Worm (Caenorhabditis elegans) whole organism, L4 larva: ENCODE results near the gene W01C8.5.

Experiments
- D1046.2 ChIP-seq: fragments of 200-800 bp; sonication (Bioruptor generic); IDR thresholded peaks from 2 replicates; pipeline ENCODE4 v1.3.6; 2022; ENCODE audit warnings: missing genetic modification characterization, missing compliant biosample characterization
- F37D6.2 ChIP-seq: sonication (generic microtip); optimal IDR thresholded peaks from 2 replicates; lab custom pipeline; 2016; ENCODE audit warnings: mild to moderate bottlenecking, missing genetic modification characterization, missing compliant biosample characterization
- F49E8.2 ChIP-seq: sonication (generic microtip); optimal IDR thresholded peaks from 2 replicates; lab custom pipeline; 2016; ENCODE audit warnings: missing compliant biosample characterization, mild to moderate bottlenecking, missing genetic modification characterization, borderline replicate concordance
- T26A8.4 ChIP-seq: fragments of 200-800 bp; sonication (Bioruptor generic); IDR thresholded peaks from 2 replicates; pipeline ENCODE4 v1.3.6; 2022; ENCODE audit warnings: missing genetic modification characterization, missing compliant biosample characterization
- Y105C5A.15 ChIP-seq: fragments of 200-800 bp; sonication (Bioruptor generic); IDR thresholded peaks from 2 replicates; pipeline ENCODE4 v1.3.6; 2022; ENCODE audit warnings: missing genetic modification characterization, missing compliant biosample characterization
- ZK546.5 ChIP-seq, 2 experiments: sonication (generic microtip); optimal IDR thresholded peaks; 2 replicates each; lab custom pipeline; 2017; ENCODE audit warnings: missing biosample characterization in 2 of 2, missing genetic modification characterization in 2 of 2
- aly-2 ChIP-seq: sonication (generic microtip); optimal IDR thresholded peaks from 2 replicates; lab custom pipeline; 2018; ENCODE audit warnings: missing biosample characterization, missing genetic modification characterization
- ceh-28 ChIP-seq: fragments of 150-350 bp; optimal IDR thresholded peaks from 2 replicates; lab custom pipeline; 2014; ENCODE audit warnings: missing biosample characterization, missing genetic modification reagents, missing genetic modification characterization
- ceh-62 ChIP-seq: sonication (generic microtip); optimal IDR thresholded peaks from 2 replicates; lab custom pipeline; 2017; ENCODE audit warnings: missing biosample characterization, missing genetic modification characterization
- cey-2 ChIP-seq: sonication (generic microtip); optimal IDR thresholded peaks from 3 replicates; lab custom pipeline; 2017; ENCODE audit warnings: missing genetic modification characterization, mild to moderate bottlenecking, missing compliant biosample characterization, antibody characterized with exemption, borderline replicate concordance; ENCODE audit not compliant: insufficient read depth
- ctbp-1 ChIP-seq: fragments of 200-800 bp; sonication (Bioruptor generic); IDR thresholded peaks from 2 replicates; pipeline ENCODE4 v1.3.6; 2022; ENCODE audit warnings: missing genetic modification reagents, missing genetic modification characterization, missing compliant biosample characterization
- daf-12 ChIP-seq: fragments of 150-350 bp; optimal IDR thresholded peaks from 2 replicates; lab custom pipeline; 2014; ENCODE audit warnings: missing biosample characterization, missing genetic modification reagents, missing genetic modification characterization
- daf-16 ChIP-seq, 3 experiments: sonication (generic microtip); optimal IDR thresholded peaks; 2 replicates each; lab custom pipeline; 2016 to 2017; ENCODE audit warnings: missing genetic modification characterization in 3 of 3, missing genetic modification reagents in 3 of 3, mild to moderate bottlenecking in 2 of 3, missing compliant biosample characterization in 2 of 3, missing biosample characterization in 1 of 3, moderate library complexity in 1 of 3
- daf-19 ChIP-seq: fragments of 200-800 bp; sonication (Bioruptor generic); conservative IDR thresholded peaks from 2 replicates; pipeline ENCODE4 v1.3.6; 2022; ENCODE audit warnings: missing genetic modification characterization, missing compliant biosample characterization
- dmd-9 ChIP-seq: fragments of 200-800 bp; sonication (Bioruptor generic); IDR thresholded peaks from 2 replicates; pipeline ENCODE4 v1.3.6; 2022; ENCODE audit warnings: missing genetic modification reagents, missing genetic modification characterization, missing compliant biosample characterization
- dpl-1 ChIP-seq: fragments of 150-350 bp; optimal IDR thresholded peaks from 2 replicates; lab custom pipeline; 2014; ENCODE audit warnings: missing biosample characterization, missing genetic modification reagents, missing genetic modification characterization
- duxl-1 ChIP-seq: sonication (generic microtip); optimal IDR thresholded peaks from 2 replicates; lab custom pipeline; 2016; ENCODE audit warnings: mild to moderate bottlenecking, missing genetic modification characterization, moderate library complexity, missing compliant biosample characterization; ENCODE audit not compliant: poor library complexity
- egl-43 ChIP-seq: fragments of 200-800 bp; sonication (Bioruptor generic); IDR thresholded peaks from 2 replicates; pipeline ENCODE4 v1.3.6; 2022; ENCODE audit warnings: missing genetic modification reagents, missing genetic modification characterization, missing compliant biosample characterization
- gei-8 ChIP-seq: fragments of 200-800 bp; sonication (Bioruptor generic); optimal IDR thresholded peaks from 2 replicates; lab custom pipeline; 2018; ENCODE audit warnings: mild to moderate bottlenecking, missing genetic modification characterization, missing compliant biosample characterization
- hif-1 ChIP-seq, 2 experiments: sonication (generic microtip); optimal IDR thresholded peaks; 2 replicates each; lab custom pipeline; 2016 to 2017; ENCODE audit warnings: missing compliant biosample characterization in 2 of 2, missing genetic modification characterization in 2 of 2, missing genetic modification reagents in 2 of 2, missing genotype in 2 of 2, mild to moderate bottlenecking in 1 of 2
- hlh-30 ChIP-seq: sonication (generic microtip); optimal IDR thresholded peaks from 2 replicates; lab custom pipeline; 2017; ENCODE audit warnings: antibody characterized with exemption, mild to moderate bottlenecking, missing genetic modification characterization, missing compliant biosample characterization; ENCODE audit not compliant: insufficient read depth
- lin-39 ChIP-seq: fragments of 150-350 bp; optimal IDR thresholded peaks from 2 replicates; lab custom pipeline; 2014; ENCODE audit warnings: missing biosample characterization, missing genetic modification reagents, missing genetic modification characterization
- lir-3 ChIP-seq: sonication (generic microtip); optimal IDR thresholded peaks from 2 replicates; lab custom pipeline; 2016; ENCODE audit warnings: mild to moderate bottlenecking, missing genetic modification characterization, missing compliant biosample characterization
- mep-1 ChIP-seq: fragments of 150-350 bp; sonication (generic microtip); optimal IDR thresholded peaks from 3 replicates; lab custom pipeline; 2014; ENCODE audit warnings: missing biosample characterization, missing genetic modification characterization
- mes-2 ChIP-seq: sonication (generic microtip); optimal IDR thresholded peaks from 2 replicates; lab custom pipeline; 2016; ENCODE audit warnings: missing genotype, mild to moderate bottlenecking, missing genetic modification characterization, missing compliant biosample characterization; ENCODE audit not compliant: poor library complexity, severe bottlenecking
- mxl-3 ChIP-seq: fragments of 200-800 bp; sonication (Bioruptor generic); optimal IDR thresholded peaks from 2 replicates; lab custom pipeline; 2018; ENCODE audit warnings: mild to moderate bottlenecking, missing genetic modification characterization, missing compliant biosample characterization
- nhr-10 ChIP-seq: fragments of 150-350 bp; optimal IDR thresholded peaks from 2 replicates; lab custom pipeline; 2014; ENCODE audit warnings: missing biosample characterization, missing genetic modification characterization
- nhr-102 ChIP-seq: sonication (generic microtip); optimal IDR thresholded peaks from 2 replicates; lab custom pipeline; 2016; ENCODE audit warnings: mild to moderate bottlenecking, missing genetic modification characterization, moderate library complexity, missing compliant biosample characterization
- nhr-11 ChIP-seq: fragments of 150-350 bp; optimal IDR thresholded peaks from 2 replicates; lab custom pipeline; 2014; ENCODE audit warnings: missing biosample characterization, missing genetic modification characterization
- nhr-111 ChIP-seq: fragments of 200-800 bp; sonication (Bioruptor generic); optimal IDR thresholded peaks from 2 replicates; lab custom pipeline; 2018; ENCODE audit warnings: mild to moderate bottlenecking, missing genetic modification characterization, missing compliant biosample characterization
- nhr-42 ChIP-seq: fragments of 200-800 bp; sonication (Bioruptor generic); IDR thresholded peaks from 2 replicates; pipeline ENCODE4 v1.3.6; 2022; ENCODE audit warnings: missing genetic modification characterization, missing compliant biosample characterization
- nhr-48 ChIP-seq: sonication (generic microtip); optimal IDR thresholded peaks from 2 replicates; lab custom pipeline; 2016; ENCODE audit warnings: mild to moderate bottlenecking, missing genetic modification characterization, missing compliant biosample characterization
- nhr-6 ChIP-seq: fragments of 150-350 bp; optimal IDR thresholded peaks from 2 replicates; lab custom pipeline; 2014; ENCODE audit warnings: missing biosample characterization, missing genetic modification characterization
- nhr-76 ChIP-seq: fragments of 150-350 bp; optimal IDR thresholded peaks from 2 replicates; lab custom pipeline; 2014; ENCODE audit warnings: missing biosample characterization, missing genetic modification characterization
- php-3 ChIP-seq: fragments of 200-800 bp; sonication (Bioruptor generic); IDR thresholded peaks from 2 replicates; pipeline ENCODE4 v1.3.6; 2022; ENCODE audit warnings: missing genetic modification reagents, missing genetic modification characterization, missing compliant biosample characterization
- pqm-1 ChIP-seq: sonication (generic microtip); optimal IDR thresholded peaks from 2 replicates; lab custom pipeline; 2017; ENCODE audit warnings: missing biosample characterization, missing genetic modification characterization
- saeg-2 ChIP-seq: fragments of 200-800 bp; sonication (Bioruptor generic); IDR thresholded peaks from 2 replicates; pipeline ENCODE4 v1.3.6; 2022; ENCODE audit warnings: missing genetic modification reagents, missing genetic modification characterization, missing compliant biosample characterization
- skn-1 ChIP-seq: fragments of 150-350 bp; optimal IDR thresholded peaks from 2 replicates; lab custom pipeline; 2014; ENCODE audit warnings: missing biosample characterization, missing genetic modification characterization
- snpc-4 ChIP-seq: fragments of 150-350 bp; optimal IDR thresholded peaks from 2 replicates; lab custom pipeline; 2014; ENCODE audit warnings: missing biosample characterization, missing genetic modification characterization
- tag-97 ChIP-seq: fragments of 200-800 bp; sonication (Bioruptor generic); IDR thresholded peaks from 2 replicates; pipeline ENCODE4 v1.3.6; 2022; ENCODE audit warnings: missing genetic modification characterization, missing compliant biosample characterization
- tra-1 ChIP-seq: fragments of 200-800 bp; sonication (Bioruptor generic); IDR thresholded peaks from 2 replicates; pipeline ENCODE4 v1.3.6; 2022; ENCODE audit warnings: missing genetic modification reagents, missing genetic modification characterization, missing compliant biosample characterization
- unc-39 ChIP-seq: sonication (generic microtip); optimal IDR thresholded peaks from 2 replicates; lab custom pipeline; 2017; ENCODE audit warnings: missing biosample characterization, missing genetic modification characterization
- vab-7 ChIP-seq: fragments of 200-800 bp; sonication (Bioruptor generic); IDR thresholded peaks from 2 replicates; pipeline ENCODE4 v1.3.6; 2022; ENCODE audit warnings: missing genetic modification reagents, missing genetic modification characterization, missing compliant biosample characterization
- zag-1 ChIP-seq: fragments of 150-350 bp; optimal IDR thresholded peaks from 2 replicates; lab custom pipeline; 2014; ENCODE audit warnings: missing biosample characterization, missing genetic modification characterization
- zfp-2 ChIP-seq: sonication (generic microtip); optimal IDR thresholded peaks from 2 replicates; lab custom pipeline; 2016; ENCODE audit warnings: mild to moderate bottlenecking, missing genetic modification characterization, missing compliant biosample characterization
- zfp-3 ChIP-seq: fragments of 200-800 bp; sonication (Bioruptor generic); conservative IDR thresholded peaks from 2 replicates; pipeline ENCODE4 v1.3.6; 2022; ENCODE audit warnings: missing genetic modification reagents, missing genetic modification characterization, missing compliant biosample characterization
- zip-11 ChIP-seq: fragments of 200-800 bp; sonication (Bioruptor generic); IDR thresholded peaks from 2 replicates; pipeline ENCODE4 v1.3.6; 2022; ENCODE audit warnings: missing genetic modification characterization, missing compliant biosample characterization
- zip-2 ChIP-seq: fragments of 150-350 bp; optimal IDR thresholded peaks from 2 replicates; lab custom pipeline; 2014; ENCODE audit warnings: missing biosample characterization, missing genetic modification characterization
- ztf-11 ChIP-seq: fragments of 150-350 bp; optimal IDR thresholded peaks from 2 replicates; lab custom pipeline; 2014; ENCODE audit warnings: missing biosample characterization, missing genetic modification characterization

Gene W01C8.5

ce11 chrX:5709205-5709604 lies 12.1 kb upstream of the W01C8.5 start (continued):
- TF ChIP-seq lir-3 = no peak
- TF ChIP-seq pqm-1 (tag; lab: Kevin White, UChicago) = no peak
- TF ChIP-seq mep-1 (tag; lab: Kevin White, UChicago) = no peak
- no peak for TF ChIP-seq hif-1 (tag; optimal IDR thresholded peaks at IDR 0.05; lab: Kevin White, UChicago)
- TF ChIP-seq tag-97 = no peak
- TF ChIP-seq ceh-28 = no peak
- TF ChIP-seq Y105C5A.15 (GFP tag; lab: Robert Waterston, UW) = 0 out of 2 replicates have a peak, but pooled peaks have one; percentile 46
- no peak for TF ChIP-seq nhr-10 (tag; lab: Kevin White, UChicago)
- TF ChIP-seq dmd-9 (GFP tag; lab: Robert Waterston, UW) = no peak
- TF ChIP-seq php-3 (GFP tag; lab: Robert Waterston, UW) = no peak

- TF ChIP-seq tag-97 = no peak
- peak; percentile 77 for TF ChIP-seq daf-19 (GFP tag; lab: Robert Waterston, UW)
- TF ChIP-seq nhr-42 (GFP tag; lab: Robert Waterston, UW) = peak; percentile 82
- peak; percentile 19 for TF ChIP-seq zfp-2 (tag; lab: Kevin White, UChicago)
- peak; percentile 81 for TF ChIP-seq mes-2 (tag; lab: Kevin White, UChicago)
- peak; percentile 60 for TF ChIP-seq hlh-30 (tag; lab: Kevin White, UChicago)
- TF ChIP-seq vab-7 = peak; percentile 94
- TF ChIP-seq nhr-76 (tag; lab: Kevin White, UChicago) = no peak
- no peak for TF ChIP-seq snpc-4 (tag; lab: Kevin White, UChicago)
- TF ChIP-seq nhr-11 = no peak
- TF ChIP-seq D1046.2 (GFP tag; lab: Robert Waterston, UW) = peak; percentile 86; the same call in 1 of the 2 replicates
- no peak for TF ChIP-seq F49E8.2 (tag; lab: Kevin White, UChicago)
- TF ChIP-seq skn-1 (tag; lab: Kevin White, UChicago) = no peak
- no peak for TF ChIP-seq F37D6.2 (tag; lab: Kevin White, UChicago)
- TF ChIP-seq ZK546.5 (tag; optimal IDR thresholded peaks at IDR 0.05; lab: Kevin White, UChicago) = no peak
- peak; percentile 38 for TF ChIP-seq mxl-3 (GFP tag; lab: Kevin White, UChicago)
- TF ChIP-seq nhr-6 = no peak
- TF ChIP-seq dpl-1 = no peak
- TF ChIP-seq nhr-102 (tag; lab: Kevin White, UChicago) = peak; percentile 62
- no peak for TF ChIP-seq unc-39 (tag; lab: Kevin White, UChicago)
- TF ChIP-seq aly-2 (tag; lab: Kevin White, UChicago) = no peak
- peak; percentile 78 for TF ChIP-seq T26A8.4 (GFP tag; lab: Robert Waterston, UW)
- TF ChIP-seq egl-43 (GFP tag; lab: Robert Waterston, UW) = peak; percentile 98
- peak; percentile 38 for TF ChIP-seq duxl-1
- TF ChIP-seq nhr-111 = peak; percentile 62
- TF ChIP-seq nhr-48 = peak; percentile 41
- no peak for TF ChIP-seq pqm-1 (tag; lab: Kevin White, UChicago)
- no peak for TF ChIP-seq ceh-62
- TF ChIP-seq daf-16 (GFP tag; optimal IDR thresholded peaks at IDR 0.05; lab: Kevin White, UChicago) = peak; percentile 36 to 83
- TF ChIP-seq daf-16 (tag; optimal IDR thresholded peaks at IDR 0.05; lab: Kevin White, UChicago) = peak; percentile 44
- TF ChIP-seq zip-11 (GFP tag; lab: Robert Waterston, UW) = no peak
- TF ChIP-seq ztf-11 (tag; lab: Kevin White, UChicago) = no peak
- 0 out of 2 replicates have a peak, but pooled peaks have one; percentile 29 for TF ChIP-seq saeg-2 (GFP tag; lab: Robert Waterston, UW)
- TF ChIP-seq ceh-28 = no peak
- TF ChIP-seq gei-8 (GFP tag; lab: Kevin White, UChicago) = peak; percentile 31
- no peak for TF ChIP-seq nhr-10 (tag; lab: Kevin White, UChicago)
- TF ChIP-seq zfp-3 (GFP tag; lab: Robert Waterston, UW) = peak; percentile 73; the same call in 1 of the 2 replicates
- TF ChIP-seq tra-1 (GFP tag; lab: Robert Waterston, UW) = peak; percentile 92
- TF ChIP-seq daf-12 (tag; lab: Kevin White, UChicago) = no peak
- no peak for TF ChIP-seq cey-2 (tag; lab: Kevin White, UChicago)
- TF ChIP-seq zip-2 (tag; lab: Kevin White, UChicago) = no peak
- no peak for TF ChIP-seq lin-39 (tag; lab: Kevin White, UChicago)
- TF ChIP-seq ctbp-1 (GFP tag; lab: Robert Waterston, UW) = peak; percentile 90
- no peak for TF ChIP-seq zag-1
Measured at ce11 chrX:5707809-5708208, 10.7 kb upstream of the W01C8.5 start.
